Worm (Caenorhabditis elegans) whole organism, late embryonic: ENCODE results near the gene F46C5.10.
A peak's percentile ranks its signal among the peaks of the same experiment; 100 is the strongest.

ENCODE experiments used
- C08G9.2 ChIP-seq: sonication (generic microtip); optimal IDR thresholded peaks from 2 replicates; lab custom pipeline; 2016; ENCODE audit warnings: mild to moderate bottlenecking, missing genetic modification characterization, moderate library complexity, missing compliant biosample characterization
- K02D7.2 ChIP-seq: sonication (generic microtip); optimal IDR thresholded peaks from 2 replicates; lab custom pipeline; 2017; ENCODE audit warnings: mild to moderate bottlenecking, missing genetic modification characterization, missing compliant biosample characterization
- K09A11.1 ChIP-seq: sonication (generic microtip); optimal IDR thresholded peaks from 2 replicates; lab custom pipeline; 2017; ENCODE audit warnings: antibody characterized with exemption, mild to moderate bottlenecking, missing genetic modification characterization, missing compliant biosample characterization; ENCODE audit not compliant: insufficient read depth
- ceh-18 ChIP-seq: sonication (generic microtip); optimal IDR thresholded peaks from 2 replicates; lab custom pipeline; 2016; ENCODE audit warnings: missing genetic modification characterization, missing compliant biosample characterization
- ceh-2 ChIP-seq: sonication (generic microtip); optimal IDR thresholded peaks from 2 replicates; lab custom pipeline; 2016; ENCODE audit warnings: missing genotype, missing genetic modification characterization, missing compliant biosample characterization
- ceh-24 ChIP-seq: sonication (generic microtip); optimal IDR thresholded peaks from 2 replicates; lab custom pipeline; 2016; ENCODE audit warnings: mild to moderate bottlenecking, missing genetic modification characterization, missing compliant biosample characterization
- ceh-30 ChIP-seq: fragments of 150-350 bp; optimal IDR thresholded peaks from 2 replicates; lab custom pipeline; 2014; ENCODE audit warnings: missing biosample characterization, missing genetic modification characterization
- ceh-31 ChIP-seq: sonication (generic microtip); optimal IDR thresholded peaks from 2 replicates; lab custom pipeline; 2016; ENCODE audit warnings: missing genetic modification characterization, missing compliant biosample characterization
- ceh-48 ChIP-seq: sonication (generic microtip); optimal IDR thresholded peaks from 2 replicates; lab custom pipeline; 2016; ENCODE audit warnings: missing genetic modification characterization, inconsistent platforms, missing compliant biosample characterization
- che-1 ChIP-seq: sonication (generic microtip); optimal IDR thresholded peaks from 2 replicates; lab custom pipeline; 2016; ENCODE audit warnings: mild to moderate bottlenecking, missing genetic modification characterization, missing compliant biosample characterization
- dmd-4 ChIP-seq: sonication (generic microtip); optimal IDR thresholded peaks from 2 replicates; lab custom pipeline; 2016; ENCODE audit warnings: borderline replicate concordance, missing genetic modification characterization, missing compliant biosample characterization
- dve-1 ChIP-seq: sonication (generic microtip); optimal IDR thresholded peaks from 2 replicates; lab custom pipeline; 2017; ENCODE audit warnings: antibody characterized with exemption, mild to moderate bottlenecking, missing genetic modification characterization, missing compliant biosample characterization
- elt-2 ChIP-seq: sonication (generic microtip); optimal IDR thresholded peaks from 2 replicates; lab custom pipeline; 2016; ENCODE audit warnings: missing genetic modification reagents, missing genetic modification characterization, missing compliant biosample characterization
- elt-4 ChIP-seq: sonication (generic microtip); optimal IDR thresholded peaks from 2 replicates; lab custom pipeline; 2016; ENCODE audit warnings: missing genetic modification characterization, missing compliant biosample characterization
- ets-4 ChIP-seq: sonication (generic microtip); optimal IDR thresholded peaks from 2 replicates; lab custom pipeline; 2016; ENCODE audit warnings: missing genetic modification characterization, missing compliant biosample characterization
- fax-1 ChIP-seq: sonication (generic microtip); optimal IDR thresholded peaks from 2 replicates; lab custom pipeline; 2016; ENCODE audit warnings: missing genotype, missing genetic modification characterization, missing compliant biosample characterization
- fkh-6 ChIP-seq: sonication (generic microtip); optimal IDR thresholded peaks from 2 replicates; lab custom pipeline; 2016; ENCODE audit warnings: missing genetic modification characterization, missing compliant biosample characterization
- gmeb-2 ChIP-seq: sonication (generic microtip); optimal IDR thresholded peaks from 2 replicates; lab custom pipeline; 2016; ENCODE audit warnings: missing genetic modification characterization, inconsistent platforms, missing compliant biosample characterization
- hlh-15 ChIP-seq: sonication (generic microtip); optimal IDR thresholded peaks from 2 replicates; lab custom pipeline; 2016; ENCODE audit warnings: missing genetic modification characterization, missing compliant biosample characterization
- hlh-6 ChIP-seq: sonication (generic microtip); optimal IDR thresholded peaks from 2 replicates; lab custom pipeline; 2016; ENCODE audit warnings: missing genotype, missing genetic modification characterization, missing compliant biosample characterization
- hlh-8 ChIP-seq: sonication (generic microtip); optimal IDR thresholded peaks from 2 replicates; lab custom pipeline; 2016; ENCODE audit warnings: missing genotype, missing genetic modification characterization, missing compliant biosample characterization
- madf-2 ChIP-seq: sonication (generic microtip); optimal IDR thresholded peaks from 2 replicates; lab custom pipeline; 2017; ENCODE audit warnings: missing genetic modification characterization, missing compliant biosample characterization
- mec-3 ChIP-seq: sonication (generic microtip); optimal IDR thresholded peaks from 2 replicates; lab custom pipeline; 2016; ENCODE audit warnings: borderline replicate concordance, missing genetic modification characterization, missing compliant biosample characterization
- nfya-1 ChIP-seq: sonication (generic microtip); optimal IDR thresholded peaks from 2 replicates; lab custom pipeline; 2017; ENCODE audit warnings: missing genetic modification characterization, mild to moderate bottlenecking, missing compliant biosample characterization, antibody characterized with exemption, moderate library complexity
- nhr-232 ChIP-seq: sonication (generic microtip); optimal IDR thresholded peaks from 2 replicates; lab custom pipeline; 2016; ENCODE audit warnings: missing genetic modification characterization, missing compliant biosample characterization
- odd-2 ChIP-seq: sonication (generic microtip); optimal IDR thresholded peaks from 2 replicates; lab custom pipeline; 2017; ENCODE audit warnings: antibody characterized with exemption, mild to moderate bottlenecking, missing genetic modification characterization, missing compliant biosample characterization
- pag-3 ChIP-seq: sonication (generic microtip); optimal IDR thresholded peaks from 2 replicates; lab custom pipeline; 2016; ENCODE audit warnings: missing compliant biosample characterization, missing genetic modification characterization, borderline replicate concordance
- pha-4 ChIP-seq: fragments of 150-350 bp; optimal IDR thresholded peaks from 2 replicates; lab custom pipeline; 2018; ENCODE audit warnings: missing biosample characterization, missing genetic modification reagents, missing genetic modification characterization
- pqm-1 ChIP-seq: sonication (generic microtip); optimal IDR thresholded peaks from 2 replicates; lab custom pipeline; 2016; ENCODE audit warnings: missing genetic modification characterization, missing compliant biosample characterization
- rnt-1 ChIP-seq: sonication (generic microtip); optimal IDR thresholded peaks from 2 replicates; lab custom pipeline; 2016; ENCODE audit warnings: missing genetic modification characterization, missing compliant biosample characterization
- sox-4 ChIP-seq: sonication (generic microtip); optimal IDR thresholded peaks from 2 replicates; lab custom pipeline; 2017; ENCODE audit warnings: mild to moderate bottlenecking, missing genetic modification characterization, inconsistent platforms, missing compliant biosample characterization
- syd-9 ChIP-seq: sonication (generic microtip); optimal IDR thresholded peaks from 2 replicates; lab custom pipeline; 2016; ENCODE audit warnings: mild to moderate bottlenecking, missing genetic modification characterization, moderate library complexity, missing compliant biosample characterization
- tbx-7 ChIP-seq: sonication (generic microtip); optimal IDR thresholded peaks from 2 replicates; lab custom pipeline; 2016; ENCODE audit warnings: missing genotype, missing genetic modification characterization, missing compliant biosample characterization
- unc-3 ChIP-seq, 2 experiments: fragments of 200-800 bp in 1 of 2; sonication (Bioruptor generic) in 1 of 2; sonication (generic microtip) in 1 of 2; conservative IDR thresholded peaks in 1 of 2; optimal IDR thresholded peaks in 1 of 2; 2 replicates each; pipeline versions ENCODE4 v1.3.6 to Lab custom; 2016 to 2022; ENCODE audit warnings: missing compliant biosample characterization in 2 of 2, missing genetic modification characterization in 2 of 2, missing genetic modification reagents in 1 of 2
- unc-42 ChIP-seq: sonication (generic microtip); optimal IDR thresholded peaks from 2 replicates; lab custom pipeline; 2016; ENCODE audit warnings: missing genotype, missing genetic modification characterization, missing compliant biosample characterization
- unc-55 ChIP-seq: sonication (generic microtip); optimal IDR thresholded peaks from 2 replicates; lab custom pipeline; 2017; ENCODE audit warnings: missing biosample characterization, missing genetic modification reagents, missing genetic modification characterization
- unc-86 ChIP-seq: sonication (generic microtip); optimal IDR thresholded peaks from 2 replicates; lab custom pipeline; 2016; ENCODE audit warnings: missing genetic modification characterization, missing compliant biosample characterization
- ztf-16 ChIP-seq: sonication (generic microtip); optimal IDR thresholded peaks from 2 replicates; lab custom pipeline; 2017; ENCODE audit warnings: missing genetic modification characterization, missing compliant biosample characterization

Gene F46C5.10

DNA sequence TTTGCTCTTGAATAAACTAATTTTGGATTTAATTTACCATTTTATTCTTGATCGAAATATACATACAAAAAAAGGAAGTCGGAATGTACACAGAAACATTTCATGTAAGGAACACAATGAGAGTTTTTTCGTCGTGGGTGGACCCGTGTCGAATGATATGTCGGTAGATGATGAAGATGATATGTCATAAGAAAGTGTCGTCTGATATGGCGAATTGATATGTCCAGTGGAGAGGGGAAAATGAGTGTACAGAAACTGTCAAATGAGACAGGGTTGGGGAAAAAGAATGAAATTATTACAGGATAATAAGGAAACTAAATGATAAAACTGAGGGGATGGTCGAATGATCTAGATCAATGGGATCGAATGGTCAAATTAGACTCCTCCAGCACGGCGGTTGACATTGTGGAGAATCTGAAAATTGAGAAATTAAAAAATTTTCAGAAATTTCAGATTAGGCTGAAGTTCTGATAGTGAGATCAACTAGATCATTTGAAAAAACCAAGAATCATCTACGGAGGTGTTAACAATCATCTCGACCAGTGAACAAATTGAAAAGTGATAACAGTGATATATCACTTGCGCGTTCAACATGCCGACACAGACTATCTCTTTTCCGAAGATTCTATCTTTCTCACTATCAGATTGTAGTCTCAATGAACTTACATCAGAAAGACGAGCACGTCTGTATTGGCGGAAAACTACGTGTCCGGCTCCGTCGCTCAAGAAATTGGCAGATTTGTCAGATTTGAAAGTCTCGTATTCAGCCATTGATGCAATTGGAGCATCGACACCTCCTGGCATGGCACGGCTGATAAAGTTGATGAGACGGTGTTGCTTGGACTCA is 1.5 kb upstream of the F46C5.10 start:
- TF ChIP-seq pha-4 (tag; lab: Kevin White, UChicago) (no peak), hlh-15 (tag; lab: Kevin White, UChicago) (no peak), elt-2 (tag; lab: Kevin White, UChicago) (peak; percentile 32)

- TF ChIP-seq ztf-16 (tag; lab: Kevin White, UChicago), result no peak
- TF ChIP-seq fkh-6, result no peak
- TF ChIP-seq ceh-48 (tag; lab: Kevin White, UChicago), result no peak
- no peak for TF ChIP-seq K02D7.2 (tag; lab: Kevin White, UChicago)
- no peak for TF ChIP-seq hlh-6 (tag; lab: Kevin White, UChicago)
- TF ChIP-seq nfya-1, result no peak
- TF ChIP-seq fax-1 (tag; lab: Kevin White, UChicago), result no peak
- TF ChIP-seq syd-9, result no peak
- TF ChIP-seq pqm-1 (tag; lab: Kevin White, UChicago), result no peak
- no peak for TF ChIP-seq sox-4 (tag; lab: Kevin White, UChicago)
These were observed 571 bp downstream of the F46C5.10 start for ce11 chrII:8818257-8818656.

ce11 chrII:8817225-8817624 is 1.6 kb downstream of the F46C5.10 start:
- TF ChIP-seq dmd-4 (tag; lab: Kevin White, UChicago) (no peak), nfya-1 (no peak), ceh-2 (tag; lab: Kevin White, UChicago) (no peak), ets-4 (tag; lab: Kevin White, UChicago) (no peak), fax-1 (tag; lab: Kevin White, UChicago) (no peak), dve-1 (tag; lab: Kevin White, UChicago) (no peak)

- TF ChIP-seq che-1 (tag; lab: Kevin White, UChicago) (no peak), unc-3 (GFP tag; conservative IDR thresholded peaks at IDR 0.05; lab: Robert Waterston, UW) (no peak), unc-3 (tag; optimal IDR thresholded peaks at IDR 0.05; lab: Kevin White, UChicago) (no peak), nhr-232 (tag; lab: Kevin White, UChicago) (no peak), ets-4 (tag; lab: Kevin White, UChicago) (no peak), pha-4 (tag; lab: Kevin White, UChicago) (no peak), pqm-1 (tag; lab: Kevin White, UChicago) (no peak), C08G9.2 (tag; lab: Kevin White, UChicago) (no peak), K09A11.1 (tag; lab: Kevin White, UChicago) (no peak), rnt-1 (tag; lab: Kevin White, UChicago) (no peak), elt-4 (tag; lab: Kevin White, UChicago) (no peak), ztf-16 (tag; lab: Kevin White, UChicago) (no peak), pag-3 (tag; lab: Kevin White, UChicago) (no peak), fkh-6 (no peak), odd-2 (no peak), mec-3 (tag; lab: Kevin White, UChicago) (no peak)
These were observed 4.6 kb downstream of the F46C5.10 start for ce11 chrII:8814231-8814630.

DNA sequence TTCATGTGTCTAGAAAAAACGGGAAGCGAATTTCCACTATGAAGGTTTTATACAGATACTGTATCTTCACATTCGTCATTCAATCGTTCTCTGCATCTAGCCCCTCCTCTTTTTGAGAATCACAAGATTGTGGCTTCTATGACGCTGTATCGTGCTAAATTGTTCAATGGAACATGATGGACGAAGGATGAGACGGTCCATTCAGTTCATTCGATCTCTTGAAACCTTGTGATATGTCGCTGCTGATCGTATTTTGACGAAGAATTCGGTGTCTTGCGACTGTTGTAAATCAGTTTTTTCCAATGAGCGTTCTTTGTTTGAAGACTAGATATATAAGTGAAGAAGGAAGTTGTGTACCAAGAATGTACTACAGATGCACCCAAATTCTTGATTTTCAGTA is 5.2 kb downstream of the F46C5.10 start:
- no peak for TF ChIP-seq gmeb-2 (tag; lab: Kevin White, UChicago)
- TF ChIP-seq ceh-18 (tag; lab: Kevin White, UChicago), result no peak
- TF ChIP-seq ceh-30 (tag; lab: Kevin White, UChicago), result no peak
- no peak for TF ChIP-seq ceh-24 (tag; lab: Kevin White, UChicago)
- TF ChIP-seq ceh-48 (tag; lab: Kevin White, UChicago), result no peak
- no peak for TF ChIP-seq odd-2
- no peak for TF ChIP-seq unc-42
- no peak for TF ChIP-seq tbx-7
- no peak for TF ChIP-seq mec-3 (tag; lab: Kevin White, UChicago)
- no peak for TF ChIP-seq ceh-31 (tag; lab: Kevin White, UChicago)
- TF ChIP-seq ets-4 (tag; lab: Kevin White, UChicago), result no peak
- no peak for TF ChIP-seq elt-4 (tag; lab: Kevin White, UChicago)
- TF ChIP-seq unc-86 (tag; lab: Kevin White, UChicago), result no peak
- TF ChIP-seq madf-2 (tag; lab: Kevin White, UChicago), result no peak
- no peak for TF ChIP-seq unc-55 (GFP tag; lab: Kevin White, UChicago)
- TF ChIP-seq hlh-8 (tag; lab: Kevin White, UChicago), result no peak
- TF ChIP-seq, all 69 proteins: peak for 0
